Fruit fly (Drosophila melanogaster) whole organism, embryonic: ENCODE results near the gene CG9919.

Experiments
- Asciz ChIP-seq: fragments of 200-800 bp; sonication (Bioruptor generic); optimal IDR thresholded peaks from 2 replicates; lab custom pipeline; 2017; ENCODE audit warnings: missing biosample characterization, mild to moderate bottlenecking, missing genetic modification characterization, missing genetic modification reagents
- Bdp1 ChIP-seq: fragments of 200-800 bp; sonication (Bioruptor generic); optimal IDR thresholded peaks from 3 replicates; lab custom pipeline; 2016; ENCODE audit warnings: missing biosample characterization, missing genetic modification characterization
- Bteb2 ChIP-seq: fragments of 200-800 bp; sonication (Bioruptor generic); optimal IDR thresholded peaks from 2 replicates; lab custom pipeline; 2016; ENCODE audit warnings: missing biosample characterization, missing genetic modification characterization
- CG12744 ChIP-seq: fragments of 200-800 bp; sonication (Bioruptor generic); optimal IDR thresholded peaks from 2 replicates; lab custom pipeline; 2016; ENCODE audit warnings: missing biosample characterization, missing genetic modification characterization
- CG13123 ChIP-seq: fragments of 200-800 bp; sonication (Bioruptor generic); optimal IDR thresholded peaks from 2 replicates; lab custom pipeline; 2016; ENCODE audit warnings: missing biosample characterization, missing genetic modification characterization
- CG14965 ChIP-seq: fragments of 200-800 bp; sonication (Bioruptor generic); optimal IDR thresholded peaks from 2 replicates; lab custom pipeline; 2016; ENCODE audit warnings: missing biosample characterization, missing genetic modification characterization, borderline replicate concordance
- CG16863 ChIP-seq: fragments of 200-800 bp; sonication (Bioruptor generic); optimal IDR thresholded peaks from 3 replicates; lab custom pipeline; 2016; ENCODE audit warnings: missing biosample characterization, missing genetic modification characterization
- CG2120 ChIP-seq: fragments of 200-800 bp; sonication (Bioruptor generic); optimal IDR thresholded peaks from 3 replicates; lab custom pipeline; 2016; ENCODE audit warnings: missing biosample characterization, missing genetic modification characterization
- CG31365 ChIP-seq: fragments of 200-800 bp; sonication (Bioruptor generic); optimal IDR thresholded peaks from 2 replicates; lab custom pipeline; 2018; ENCODE audit warnings: missing biosample characterization, mild to moderate bottlenecking, missing genetic modification characterization
- CG32772 ChIP-seq: fragments of 200-800 bp; sonication (Bioruptor generic); IDR thresholded peaks from 2 replicates; pipeline ENCODE4 v1.3.6; 2022; ENCODE audit warnings: missing biosample characterization, missing genetic modification characterization
- CG33213 ChIP-seq: fragments of 200-800 bp; sonication (Bioruptor generic); optimal IDR thresholded peaks from 3 replicates; lab custom pipeline; 2016; ENCODE audit warnings: missing biosample characterization, missing genetic modification characterization
- CG3726 ChIP-seq: fragments of 200-800 bp; sonication (Bioruptor generic); IDR thresholded peaks from 3 replicates; pipeline ENCODE4, ENCODE4 v1.3.6; 2022; ENCODE audit warnings: missing biosample characterization, missing genetic modification characterization
- CG3838 ChIP-seq: fragments of 200-800 bp; sonication (Bioruptor generic); optimal IDR thresholded peaks from 3 replicates; lab custom pipeline; 2016; ENCODE audit warnings: missing biosample characterization, missing genetic modification characterization
- CG4707 ChIP-seq: fragments of 200-800 bp; sonication (Bioruptor generic); optimal IDR thresholded peaks from 2 replicates; lab custom pipeline; 2018; ENCODE audit warnings: missing biosample characterization, mild to moderate bottlenecking, missing genetic modification characterization, moderate library complexity
- CG6683 ChIP-seq: fragments of 200-800 bp; sonication (Bioruptor generic); optimal IDR thresholded peaks from 2 replicates; lab custom pipeline; 2017; ENCODE audit warnings: missing biosample characterization, mild to moderate bottlenecking, missing genetic modification characterization, missing genetic modification reagents
- CG7839 ChIP-seq: fragments of 200-800 bp; sonication (Bioruptor generic); optimal IDR thresholded peaks from 3 replicates; lab custom pipeline; 2018; ENCODE audit warnings: missing biosample characterization, mild to moderate bottlenecking, missing genetic modification characterization, moderate library complexity
- CG7987 ChIP-seq: fragments of 200-800 bp; sonication (Bioruptor generic); optimal IDR thresholded peaks from 2 replicates; lab custom pipeline; 2018; ENCODE audit warnings: missing biosample characterization, mild to moderate bottlenecking, missing genetic modification characterization, moderate library complexity
- CG8281 ChIP-seq: fragments of 200-800 bp; sonication (Bioruptor generic); optimal IDR thresholded peaks from 2 replicates; lab custom pipeline; 2018; ENCODE audit warnings: missing biosample characterization, mild to moderate bottlenecking, missing genetic modification characterization, moderate library complexity
- CG9437 ChIP-seq: fragments of 200-800 bp; sonication (Bioruptor generic); optimal IDR thresholded peaks from 2 replicates; lab custom pipeline; 2018; ENCODE audit warnings: missing biosample characterization, mild to moderate bottlenecking, missing genetic modification characterization
- CG9609 ChIP-seq: fragments of 200-800 bp; sonication (Bioruptor generic); optimal IDR thresholded peaks from 3 replicates; lab custom pipeline; 2016; ENCODE audit warnings: missing biosample characterization, missing genetic modification characterization
- CG9727 ChIP-seq: fragments of 200-800 bp; sonication (Bioruptor generic); optimal IDR thresholded peaks from 3 replicates; lab custom pipeline; 2017; ENCODE audit warnings: missing biosample characterization, mild to moderate bottlenecking, missing genetic modification characterization
- Doc2 ChIP-seq: fragments of 200-800 bp; sonication (Bioruptor generic); IDR thresholded peaks from 2 replicates; pipeline ENCODE4 v1.3.6; 2022; ENCODE audit warnings: missing biosample characterization, missing genetic modification characterization
- HLH4C ChIP-seq: fragments of 200-800 bp; sonication (Bioruptor generic); IDR thresholded peaks from 3 replicates; pipeline ENCODE4 v1.3.6; 2022; ENCODE audit warnings: missing biosample characterization, missing genetic modification characterization; ENCODE audit not compliant: partially characterized antibody
- HmgZ ChIP-seq: fragments of 200-800 bp; sonication (Bioruptor generic); optimal IDR thresholded peaks from 2 replicates; lab custom pipeline; 2018; ENCODE audit warnings: missing biosample characterization, mild to moderate bottlenecking, missing genetic modification characterization
- Hr51 ChIP-seq, 2 experiments: fragments of 200-800 bp; sonication (Bioruptor generic); optimal IDR thresholded peaks; 2 replicates in 1 of 2; 3 replicates in 1 of 2; lab custom pipeline; 2016 to 2018; ENCODE audit warnings: missing biosample characterization in 2 of 2, missing genetic modification characterization in 2 of 2, mild to moderate bottlenecking in 1 of 2, moderate library complexity in 1 of 2
- Oaz ChIP-seq: fragments of 200-800 bp; sonication (Bioruptor generic); IDR thresholded peaks from 2 replicates; pipeline ENCODE4 v1.3.6; 2022; ENCODE audit warnings: missing biosample characterization, missing genetic modification characterization
- Oli ChIP-seq: fragments of 200-800 bp; sonication (Bioruptor generic); optimal IDR thresholded peaks from 2 replicates; lab custom pipeline; 2018; ENCODE audit warnings: missing biosample characterization, mild to moderate bottlenecking, missing genetic modification characterization, moderate library complexity
- Ptx1 ChIP-seq: fragments of 200-800 bp; sonication (Bioruptor generic); IDR thresholded peaks from 2 replicates; pipeline ENCODE4 v1.3.6; 2022; ENCODE audit warnings: missing biosample characterization, missing genetic modification characterization
- Scr ChIP-seq: fragments of 200-800 bp; sonication (Bioruptor generic); IDR thresholded peaks from 2 replicates; pipeline ENCODE4 v1.3.6; 2022; ENCODE audit warnings: missing biosample characterization, missing genetic modification characterization; ENCODE audit not compliant: partially characterized antibody
- Ssrp ChIP-seq: fragments of 200-800 bp; sonication (Bioruptor generic); optimal IDR thresholded peaks from 2 replicates; lab custom pipeline; 2018; ENCODE audit warnings: missing biosample characterization, mild to moderate bottlenecking, missing genetic modification characterization, moderate library complexity
- Vsx1 ChIP-seq: fragments of 200-800 bp; sonication (Bioruptor generic); optimal IDR thresholded peaks from 2 replicates; lab custom pipeline; 2017; ENCODE audit warnings: missing biosample characterization, mild to moderate bottlenecking, missing genetic modification characterization, missing genetic modification reagents
- az2 ChIP-seq: fragments of 200-800 bp; sonication (Bioruptor generic); optimal IDR thresholded peaks from 3 replicates; lab custom pipeline; 2016; ENCODE audit warnings: missing biosample characterization, missing genetic modification characterization
- chif ChIP-seq, 2 experiments: fragments of 200-800 bp; sonication (Bioruptor generic); optimal IDR thresholded peaks; 3 replicates each; lab custom pipeline; 2016; ENCODE audit warnings: missing biosample characterization in 2 of 2, missing genetic modification characterization in 2 of 2
- dm ChIP-seq: fragments of 200-800 bp; sonication (Bioruptor generic); optimal IDR thresholded peaks from 3 replicates; lab custom pipeline; 2016; ENCODE audit warnings: missing biosample characterization, missing genetic modification characterization
- dmrt99B ChIP-seq: fragments of 200-800 bp; sonication (Bioruptor generic); optimal IDR thresholded peaks from 2 replicates; lab custom pipeline; 2018; ENCODE audit warnings: missing biosample characterization, mild to moderate bottlenecking, missing genetic modification characterization, moderate library complexity
- gfzf ChIP-seq: fragments of 200-800 bp; sonication (Bioruptor generic); optimal IDR thresholded peaks from 2 replicates; lab custom pipeline; 2016; ENCODE audit warnings: missing biosample characterization, mild to moderate bottlenecking, missing genetic modification characterization, moderate library complexity
- gsb ChIP-seq: fragments of 200-800 bp; sonication (Bioruptor generic); IDR thresholded peaks from 2 replicates; pipeline ENCODE4 v1.3.6; 2022; ENCODE audit warnings: missing biosample characterization, missing genetic modification characterization
- insv ChIP-seq, 2 experiments: fragments of 200-800 bp; sonication (Bioruptor generic); optimal IDR thresholded peaks; 3 replicates each; lab custom pipeline; 2016 to 2018; ENCODE audit warnings: missing biosample characterization in 2 of 2, missing genetic modification characterization in 2 of 2
- ken ChIP-seq: fragments of 200-800 bp; sonication (Bioruptor generic); IDR thresholded peaks from 3 replicates; pipeline ENCODE4 v1.3.6; 2022; ENCODE audit warnings: missing biosample characterization, missing genetic modification characterization
- lab ChIP-seq: fragments of 200-800 bp; sonication (Bioruptor generic); optimal IDR thresholded peaks from 3 replicates; lab custom pipeline; 2017; ENCODE audit warnings: missing biosample characterization, missing genetic modification characterization, mild to moderate bottlenecking, moderate library complexity, missing genetic modification reagents
- lilli ChIP-seq: fragments of 200-800 bp; sonication (Bioruptor generic); optimal IDR thresholded peaks from 3 replicates; lab custom pipeline; 2016; ENCODE audit warnings: missing biosample characterization, missing genetic modification characterization
- oc ChIP-seq: fragments of 200-800 bp; sonication (Bioruptor generic); optimal IDR thresholded peaks from 2 replicates; lab custom pipeline; 2018; ENCODE audit warnings: missing biosample characterization, mild to moderate bottlenecking, missing genetic modification characterization, moderate library complexity
- pita ChIP-seq: fragments of 200-800 bp; sonication (Bioruptor generic); optimal IDR thresholded peaks from 2 replicates; lab custom pipeline; 2017; ENCODE audit warnings: missing biosample characterization, mild to moderate bottlenecking, missing genetic modification characterization
- rib ChIP-seq: fragments of 200-800 bp; sonication (Bioruptor generic); IDR thresholded peaks from 2 replicates; pipeline ENCODE4 v1.3.6; 2022; ENCODE audit warnings: missing biosample characterization, missing genetic modification characterization
- run ChIP-seq: fragments of 200-800 bp; sonication (Bioruptor generic); optimal IDR thresholded peaks from 3 replicates; lab custom pipeline; 2018; ENCODE audit warnings: missing biosample characterization, mild to moderate bottlenecking, missing genetic modification characterization
- scrt ChIP-seq: fragments of 200-800 bp; sonication (Bioruptor generic); optimal IDR thresholded peaks from 2 replicates; lab custom pipeline; 2018; ENCODE audit warnings: missing biosample characterization, mild to moderate bottlenecking, missing genetic modification characterization, moderate library complexity
- slbo ChIP-seq: fragments of 200-800 bp; sonication (Bioruptor generic); IDR thresholded peaks from 2 replicates; pipeline ENCODE4 v1.3.6; 2022; ENCODE audit warnings: missing biosample characterization, missing genetic modification characterization
- stwl ChIP-seq: fragments of 200-800 bp; sonication (Bioruptor generic); optimal IDR thresholded peaks from 3 replicates; lab custom pipeline; 2018; ENCODE audit warnings: missing biosample characterization, mild to moderate bottlenecking, missing genetic modification characterization, moderate library complexity
- tin ChIP-seq: fragments of 200-800 bp; sonication (Bioruptor generic); optimal IDR thresholded peaks from 3 replicates; lab custom pipeline; 2016; ENCODE audit warnings: missing biosample characterization, missing genetic modification characterization
- tll ChIP-seq, 2 experiments: fragments of 200-800 bp in 1 of 2; fragments of >200 bp in 1 of 2; sonication (Bioruptor generic) in 1 of 2; optimal IDR thresholded peaks; 2 replicates each; lab custom pipeline; 2017 to 2019; ENCODE audit warnings: missing biosample characterization in 2 of 2, missing genetic modification characterization in 2 of 2, mild to moderate bottlenecking in 1 of 2, moderate library complexity in 1 of 2
- trem ChIP-seq: fragments of 200-800 bp; optimal IDR thresholded peaks from 3 replicates; lab custom pipeline; 2019; ENCODE audit warnings: missing biosample characterization, mild to moderate bottlenecking, missing genetic modification characterization, moderate library complexity

The CG9919 gene

dm6 chrX:16285186-16285585 is 45.4 kb downstream of the CG9919 start (continued):
- TF ChIP-seq CG7839 (tag; lab: Kevin White, UChicago): peak; percentile 36
- no peak for TF ChIP-seq Bdp1 (GFP tag; lab: Kevin White, UChicago)
- no peak for TF ChIP-seq CG6683 (GFP tag; lab: Kevin White, UChicago)
- TF ChIP-seq lilli: peak; percentile 24
- peak; percentile 39 for TF ChIP-seq CG2120 (GFP tag; lab: Kevin White, UChicago)
- TF ChIP-seq CG8281 (tag; lab: Kevin White, UChicago): no peak
- no peak for TF ChIP-seq tll (GFP tag; optimal IDR thresholded peaks at IDR 0.05; lab: Kevin White, UChicago)
- no peak for TF ChIP-seq dmrt99B (tag; lab: Kevin White, UChicago)
- no peak for TF ChIP-seq Oaz (GFP tag; lab: Robert Waterston, UW)
- no peak for TF ChIP-seq run (tag; lab: Kevin White, UChicago)
- no peak for TF ChIP-seq CG33213
- TF ChIP-seq rib (GFP tag; lab: Robert Waterston, UW): no peak
- no peak for TF ChIP-seq CG3726 (GFP tag; lab: Robert Waterston, UW)
- no peak for TF ChIP-seq oc (tag; lab: Kevin White, UChicago)
- TF ChIP-seq CG32772 (GFP tag; lab: Robert Waterston, UW): no peak
- TF ChIP-seq CG4707 (GFP tag; lab: Kevin White, UChicago): no peak
- no peak for TF ChIP-seq Vsx1 (GFP tag; lab: Kevin White, UChicago)
- TF ChIP-seq lab (GFP tag; lab: Kevin White, UChicago): peak; percentile 48
- no peak for TF ChIP-seq gsb
- TF ChIP-seq Scr (GFP tag; lab: Robert Waterston, UW): no peak
- TF ChIP-seq CG9609 (GFP tag; lab: Kevin White, UChicago): no peak
- TF ChIP-seq CG9437 (GFP tag; lab: Kevin White, UChicago): no peak
- no peak for TF ChIP-seq Ptx1 (GFP tag; lab: Robert Waterston, UW)
- no peak for TF ChIP-seq CG31365
- TF ChIP-seq az2 (GFP tag; lab: Kevin White, UChicago): peak; percentile 10
- TF ChIP-seq tin (GFP tag; lab: Kevin White, UChicago): no peak
- TF ChIP-seq Asciz: peak; percentile 12
- TF ChIP-seq stwl (tag; lab: Kevin White, UChicago): no peak
- no peak for TF ChIP-seq HLH4C (GFP tag; lab: Robert Waterston, UW)
- TF ChIP-seq Oli (tag; lab: Kevin White, UChicago): no peak
- no peak for TF ChIP-seq pita (GFP tag; lab: Kevin White, UChicago)
- no peak for TF ChIP-seq CG16863 (GFP tag; lab: Kevin White, UChicago)
- TF ChIP-seq Doc2 (GFP tag; lab: Robert Waterston, UW): no peak
- no peak for TF ChIP-seq chif (GFP tag; optimal IDR thresholded peaks at IDR 0.05; lab: Kevin White, UChicago)
- no peak for TF ChIP-seq gfzf
- no peak for TF ChIP-seq CG14965 (GFP tag; lab: Kevin White, UChicago)
- no peak for TF ChIP-seq ken (GFP tag; lab: Robert Waterston, UW)
- TF ChIP-seq Ssrp (tag; lab: Kevin White, UChicago): peak; percentile 13
- no peak for TF ChIP-seq CG12744 (GFP tag; lab: Kevin White, UChicago)
- TF ChIP-seq dm: no peak
- peak; percentile 19 for TF ChIP-seq CG9727 (GFP tag; lab: Kevin White, UChicago)
- no peak for TF ChIP-seq HmgZ
- peak; percentile 5 for TF ChIP-seq trem (tag; lab: Kevin White, UChicago)
- no peak for TF ChIP-seq CG3838 (GFP tag; lab: Kevin White, UChicago)
- TF ChIP-seq insv (GFP tag; optimal IDR thresholded peaks at IDR 0.05; lab: Kevin White, UChicago): no peak
- no peak for TF ChIP-seq CG13123 (GFP tag; lab: Kevin White, UChicago)
- TF ChIP-seq slbo (GFP tag; lab: Robert Waterston, UW): peak; percentile 55
- peak in 1 of 2 experiments; percentile 35 for TF ChIP-seq Hr51 (GFP tag; optimal IDR thresholded peaks at IDR 0.05; lab: Kevin White, UChicago)
- TF ChIP-seq Bteb2 (GFP tag; lab: Kevin White, UChicago): no peak
- no peak for TF ChIP-seq scrt
- no peak for TF ChIP-seq CG7987 (GFP tag; lab: Kevin White, UChicago)
